Fruit fly (Drosophila melanogaster) S2 (cell line): Measurements from ENCODE around the gene Tk.

Experiments
- CG8478 ChIP-seq: fragments of >200 bp; optimal IDR thresholded peaks from 2 replicates; lab custom pipeline; 2018
- CTCF ChIP-seq, 2 experiments: fragments of >200 bp; optimal IDR thresholded peaks; 2 replicates each; lab custom pipeline; 2018

dm6 chr3R:11968030-11968753 lies 37.1 kb downstream of the Tk start:
- TF ChIP-seq CTCF (optimal IDR thresholded peaks at IDR 0.05; lab: Kevin White, UChicago) (no peak), CG8478 (lab: Kevin White, UChicago) (no peak)
